Worm (Caenorhabditis elegans) whole organism, L2 larva: ENCODE data around the gene Y38F2AR.12.

Experiments
- C34F6.9 ChIP-seq: fragments of 150-350 bp; optimal IDR thresholded peaks from 2 replicates; lab custom pipeline; 2014; ENCODE audit warnings: missing biosample characterization, missing genetic modification characterization
- F13H6.1 ChIP-seq: sonication (generic microtip); optimal IDR thresholded peaks from 2 replicates; lab custom pipeline; 2016; ENCODE audit warnings: missing genetic modification characterization, missing compliant biosample characterization
- R02D3.7 ChIP-seq: fragments of 150-350 bp; optimal IDR thresholded peaks from 2 replicates; lab custom pipeline; 2014; ENCODE audit warnings: missing biosample characterization, missing genetic modification characterization
- Y55F3AM.14 ChIP-seq: fragments of 200-800 bp; sonication (Bioruptor generic); optimal IDR thresholded peaks from 2 replicates; lab custom pipeline; 2018; ENCODE audit warnings: mild to moderate bottlenecking, missing genetic modification characterization, missing compliant biosample characterization
- aly-2 ChIP-seq: fragments of 150-350 bp; optimal IDR thresholded peaks from 2 replicates; lab custom pipeline; 2014; ENCODE audit warnings: missing biosample characterization, missing genetic modification characterization
- ama-1 ChIP-seq: fragments of 150-350 bp; optimal IDR thresholded peaks from 2 replicates; lab custom pipeline; 2018; ENCODE audit warnings: inconsistent platforms
- blmp-1 ChIP-seq: sonication (generic microtip); optimal IDR thresholded peaks from 2 replicates; lab custom pipeline; 2017; ENCODE audit warnings: missing genetic modification characterization, mild to moderate bottlenecking, missing compliant biosample characterization, antibody characterized with exemption, moderate library complexity; ENCODE audit not compliant: insufficient read depth
- ceh-82 ChIP-seq: fragments of 150-350 bp; optimal IDR thresholded peaks from 2 replicates; lab custom pipeline; 2014; ENCODE audit warnings: missing biosample characterization, missing genetic modification characterization
- crh-2 ChIP-seq: sonication (generic microtip); optimal IDR thresholded peaks from 2 replicates; lab custom pipeline; 2017; ENCODE audit warnings: missing biosample characterization, missing genetic modification characterization
- dmd-4 ChIP-seq: sonication (generic microtip); optimal IDR thresholded peaks from 2 replicates; lab custom pipeline; 2017; ENCODE audit warnings: missing biosample characterization, missing genetic modification characterization
- elt-1 ChIP-seq: fragments of 150-350 bp; optimal IDR thresholded peaks from 2 replicates; lab custom pipeline; 2014; ENCODE audit warnings: missing biosample characterization, missing genetic modification characterization
- elt-3 ChIP-seq: sonication (generic microtip); optimal IDR thresholded peaks from 2 replicates; lab custom pipeline; 2017; ENCODE audit warnings: missing biosample characterization, missing genetic modification characterization
- fos-1 ChIP-seq: fragments of 150-350 bp; optimal IDR thresholded peaks from 2 replicates; lab custom pipeline; 2014; ENCODE audit warnings: missing biosample characterization, missing genetic modification characterization
- lin-11 ChIP-seq: fragments of 150-350 bp; sonication (generic microtip); optimal IDR thresholded peaks from 2 replicates; lab custom pipeline; 2014; ENCODE audit warnings: missing biosample characterization, missing genetic modification characterization, inconsistent platforms, mixed read lengths
- lin-13 ChIP-seq: fragments of 150-350 bp; optimal IDR thresholded peaks from 2 replicates; lab custom pipeline; 2014; ENCODE audit warnings: missing biosample characterization, missing genetic modification reagents, missing genetic modification characterization
- lin-39 ChIP-seq: fragments of 150-350 bp; optimal IDR thresholded peaks from 2 replicates; lab custom pipeline; 2014; ENCODE audit warnings: missing biosample characterization, missing genetic modification reagents, missing genetic modification characterization
- lsy-2 ChIP-seq, 2 experiments: fragments of 150-350 bp in 1 of 2; sonication (generic microtip) in 1 of 2; optimal IDR thresholded peaks; 2 replicates each; lab custom pipeline; 2014 to 2017; ENCODE audit warnings: missing biosample characterization in 2 of 2, missing genetic modification characterization in 2 of 2
- mbf-1 ChIP-seq: sonication (generic microtip); optimal IDR thresholded peaks from 2 replicates; lab custom pipeline; 2017; ENCODE audit warnings: missing biosample characterization, missing genetic modification characterization
- mdl-1 ChIP-seq, 2 experiments: fragments of 150-350 bp in 1 of 2; sonication (generic microtip) in 1 of 2; optimal IDR thresholded peaks; 2 replicates each; lab custom pipeline; 2017; ENCODE audit warnings: missing biosample characterization in 2 of 2, missing genetic modification characterization in 2 of 2
- nhr-10 ChIP-seq: sonication (generic microtip); optimal IDR thresholded peaks from 2 replicates; lab custom pipeline; 2017; ENCODE audit warnings: missing biosample characterization, missing genetic modification characterization
- nhr-12 ChIP-seq: fragments of 150-350 bp; optimal IDR thresholded peaks from 2 replicates; lab custom pipeline; 2014; ENCODE audit warnings: missing biosample characterization, missing genetic modification characterization
- nhr-129 ChIP-seq: fragments of 150-350 bp; optimal IDR thresholded peaks from 2 replicates; lab custom pipeline; 2014; ENCODE audit warnings: missing biosample characterization, missing genetic modification characterization
- nhr-23 ChIP-seq: fragments of 150-350 bp; optimal IDR thresholded peaks from 2 replicates; lab custom pipeline; 2014; ENCODE audit warnings: missing biosample characterization, missing genetic modification reagents, missing genetic modification characterization
- nhr-237 ChIP-seq: fragments of 150-350 bp; optimal IDR thresholded peaks from 2 replicates; lab custom pipeline; 2014; ENCODE audit warnings: missing biosample characterization, missing genetic modification characterization
- nhr-25 ChIP-seq: fragments of 150-350 bp; sonication (generic microtip); optimal IDR thresholded peaks from 3 replicates; lab custom pipeline; 2014; ENCODE audit warnings: missing biosample characterization, missing genetic modification characterization
- nhr-6 ChIP-seq: fragments of 150-350 bp; optimal IDR thresholded peaks from 2 replicates; lab custom pipeline; 2014; ENCODE audit warnings: missing biosample characterization, missing genetic modification characterization
- nhr-77 ChIP-seq: fragments of 150-350 bp; optimal IDR thresholded peaks from 2 replicates; lab custom pipeline; 2014; ENCODE audit warnings: missing biosample characterization, missing genetic modification characterization
- peb-1 ChIP-seq: fragments of 150-350 bp; optimal IDR thresholded peaks from 2 replicates; lab custom pipeline; 2014; ENCODE audit warnings: missing biosample characterization, missing genetic modification characterization
- sem-4 ChIP-seq: fragments of 150-350 bp; optimal IDR thresholded peaks from 2 replicates; lab custom pipeline; 2014; ENCODE audit warnings: missing biosample characterization, missing genetic modification reagents, missing genetic modification characterization
- skn-1 ChIP-seq: sonication (generic microtip); optimal IDR thresholded peaks from 2 replicates; lab custom pipeline; 2017; ENCODE audit warnings: missing biosample characterization, missing genetic modification characterization
- sma-3 ChIP-seq: sonication (generic microtip); optimal IDR thresholded peaks from 2 replicates; lab custom pipeline; 2016; ENCODE audit warnings: missing genetic modification reagents, missing genetic modification characterization, missing compliant biosample characterization
- sma-9 ChIP-seq, 2 experiments: fragments of 150-350 bp in 1 of 2; sonication (generic microtip) in 1 of 2; optimal IDR thresholded peaks; 2 replicates each; lab custom pipeline; 2014 to 2016; ENCODE audit warnings: missing genetic modification characterization in 2 of 2, mild to moderate bottlenecking in 1 of 2, missing biosample characterization in 1 of 2, missing compliant biosample characterization in 1 of 2, missing genetic modification reagents in 1 of 2, moderate library complexity in 1 of 2
- snpc-4 ChIP-seq: fragments of 150-350 bp; optimal IDR thresholded peaks from 2 replicates; lab custom pipeline; 2014; ENCODE audit warnings: missing biosample characterization, missing genetic modification characterization
- unc-39 ChIP-seq: fragments of 150-350 bp; optimal IDR thresholded peaks from 2 replicates; lab custom pipeline; 2014; ENCODE audit warnings: missing biosample characterization, missing genetic modification characterization
- unc-55 ChIP-seq: fragments of 150-350 bp; sonication (generic microtip); optimal IDR thresholded peaks from 3 replicates; lab custom pipeline; 2014; ENCODE audit warnings: missing biosample characterization, missing genetic modification reagents, missing genetic modification characterization
- unc-62 ChIP-seq: fragments of 150-350 bp; optimal IDR thresholded peaks from 2 replicates; lab custom pipeline; 2014; ENCODE audit warnings: missing biosample characterization, missing genetic modification reagents, missing genetic modification characterization
- zag-1 ChIP-seq: fragments of 150-350 bp; optimal IDR thresholded peaks from 2 replicates; lab custom pipeline; 2014; ENCODE audit warnings: missing biosample characterization, missing genetic modification characterization
- ztf-1 ChIP-seq: fragments of 200-800 bp; sonication (Bioruptor generic); conservative IDR thresholded peaks from 2 replicates; pipeline ENCODE4 v1.3.6; 2022; ENCODE audit warnings: missing genetic modification characterization, missing compliant biosample characterization
- ztf-11 ChIP-seq: sonication (generic microtip); optimal IDR thresholded peaks from 2 replicates; lab custom pipeline; 2017; ENCODE audit warnings: missing biosample characterization, missing genetic modification characterization
- ztf-4 ChIP-seq: fragments of 150-350 bp; optimal IDR thresholded peaks from 2 replicates; lab custom pipeline; 2014; ENCODE audit warnings: missing biosample characterization, missing genetic modification characterization

The Y38F2AR.12 gene

DNA sequence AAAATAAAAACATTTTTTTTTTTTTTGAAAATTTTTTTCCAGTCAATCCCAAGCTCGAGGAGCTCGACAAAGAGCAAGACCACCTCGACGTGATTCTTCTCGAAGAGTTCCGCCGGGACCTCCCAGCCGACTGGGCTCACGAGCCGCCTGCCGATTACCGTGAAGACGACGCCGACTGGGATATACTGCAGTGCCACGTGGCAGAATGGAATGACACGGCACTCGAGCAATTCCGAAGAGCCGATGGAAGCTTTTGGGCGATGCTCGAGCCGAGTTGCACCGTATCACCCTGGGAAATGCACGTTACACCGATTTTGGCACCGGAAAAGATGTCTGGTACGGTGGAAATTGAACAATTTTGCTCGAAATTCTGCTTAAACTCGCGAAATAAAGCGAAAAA is 19.2 kb downstream of the Y38F2AR.12 start:
- no peak for TF ChIP-seq ztf-1 (GFP tag; lab: Robert Waterston, UW)
- TF ChIP-seq F13H6.1 (tag; lab: Kevin White, UChicago): no peak
- TF ChIP-seq mdl-1 (tag; optimal IDR thresholded peaks at IDR 0.05; lab: Kevin White, UChicago): no peak
- no peak for TF ChIP-seq crh-2 (tag; lab: Kevin White, UChicago)
- no peak for TF ChIP-seq R02D3.7 (tag; lab: Kevin White, UChicago)

DNA sequence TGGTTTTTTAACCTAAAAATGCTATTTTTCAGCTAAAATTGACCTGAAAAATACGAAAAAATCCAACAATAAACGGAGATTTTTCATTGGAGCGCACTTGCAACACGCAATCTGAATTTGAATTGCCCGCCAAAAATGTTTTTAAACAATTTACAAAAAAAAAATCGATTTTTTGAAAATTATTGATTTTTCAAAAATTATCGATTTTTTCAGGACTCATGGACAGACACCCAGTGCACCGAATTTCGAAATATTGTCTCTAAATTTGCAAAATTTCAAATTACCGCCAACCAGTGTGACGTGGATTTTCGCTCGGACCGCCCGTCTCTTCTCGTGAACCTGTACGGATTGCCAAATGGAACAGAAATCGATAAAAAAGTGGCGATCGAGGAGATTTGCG is 20.4 kb downstream of the Y38F2AR.12 start:
- TF ChIP-seq unc-62 (GFP tag; lab: Kevin White, UChicago) (no peak), dmd-4 (tag; lab: Kevin White, UChicago) (no peak), nhr-237 (tag; lab: Kevin White, UChicago) (no peak), peb-1 (tag; lab: Kevin White, UChicago) (no peak), nhr-6 (tag; lab: Kevin White, UChicago) (no peak), lsy-2 (tag; optimal IDR thresholded peaks at IDR 0.05; lab: Kevin White, UChicago) (no peak), R02D3.7 (tag; lab: Kevin White, UChicago) (no peak), crh-2 (tag; lab: Kevin White, UChicago) (no peak), nhr-77 (tag; lab: Kevin White, UChicago) (no peak), blmp-1 (tag; lab: Kevin White, UChicago) (no peak), fos-1 (tag; lab: Kevin White, UChicago) (no peak), C34F6.9 (tag; lab: Kevin White, UChicago) (no peak), sem-4 (tag; lab: Kevin White, UChicago) (no peak), lin-39 (tag; lab: Kevin White, UChicago) (no peak), elt-3 (tag; lab: Kevin White, UChicago) (no peak), ztf-11 (tag; lab: Kevin White, UChicago) (no peak), nhr-10 (tag; lab: Kevin White, UChicago) (no peak), sma-3 (GFP tag; lab: Kevin White, UChicago) (no peak), ama-1 (lab: Kevin White, UChicago) (no peak)
- TF ChIP-seq, all 48 proteins: peak for 0

DNA sequence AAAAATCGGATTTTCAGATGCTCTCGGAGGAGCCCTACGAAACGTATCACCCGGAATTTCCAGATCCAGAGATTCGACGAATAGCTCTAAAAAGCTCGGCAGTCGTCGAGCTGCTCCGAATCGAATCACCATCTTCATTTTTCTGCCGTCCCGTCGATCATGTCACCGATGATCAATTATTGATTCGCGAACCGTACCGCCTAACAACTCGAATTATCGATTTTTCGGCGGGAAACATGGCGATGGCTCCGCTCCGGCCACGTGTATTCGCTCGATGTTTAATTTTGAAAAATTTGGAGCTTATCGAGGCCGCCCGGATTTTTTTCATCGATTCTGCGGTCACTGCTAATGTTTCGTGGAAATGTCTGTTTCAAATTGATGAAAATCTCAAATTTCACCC is 21.4 kb downstream of the Y38F2AR.12 start, which contains the start of gene eri-5:
Gene eri-5 (plus strand): TSS at position 18 of the 400 bp plus-strand sequence.
- no peak for TF ChIP-seq fos-1 (tag; lab: Kevin White, UChicago)
- no peak for TF ChIP-seq lin-11
- no peak for TF ChIP-seq lin-39 (tag; lab: Kevin White, UChicago)
- TF ChIP-seq nhr-6 (tag; lab: Kevin White, UChicago): no peak
- no peak for TF ChIP-seq ceh-82 (tag; lab: Kevin White, UChicago)
- no peak for TF ChIP-seq unc-39 (tag; lab: Kevin White, UChicago)
- no peak for TF ChIP-seq Y55F3AM.14 (GFP tag; lab: Kevin White, UChicago)
- TF ChIP-seq sma-3 (GFP tag; lab: Kevin White, UChicago): no peak
- no peak for TF ChIP-seq crh-2 (tag; lab: Kevin White, UChicago)
- no peak for TF ChIP-seq blmp-1 (tag; lab: Kevin White, UChicago)
- no peak for TF ChIP-seq lsy-2 (tag; optimal IDR thresholded peaks at IDR 0.05; lab: Kevin White, UChicago)
- TF ChIP-seq mbf-1: no peak
- no peak for TF ChIP-seq sma-9 (GFP tag; optimal IDR thresholded peaks at IDR 0.05; lab: Kevin White, UChicago)
- no peak for TF ChIP-seq sma-9 (tag; optimal IDR thresholded peaks at IDR 0.05; lab: Kevin White, UChicago)
- TF ChIP-seq nhr-10 (tag; lab: Kevin White, UChicago): no peak
- TF ChIP-seq ztf-11 (tag; lab: Kevin White, UChicago): no peak
- TF ChIP-seq nhr-12 (tag; lab: Kevin White, UChicago): no peak
- no peak for TF ChIP-seq unc-55 (GFP tag; lab: Kevin White, UChicago)
- TF ChIP-seq nhr-129 (tag; lab: Kevin White, UChicago): no peak
- TF ChIP-seq ama-1 (lab: Kevin White, UChicago): no peak
- no peak for TF ChIP-seq skn-1

DNA sequence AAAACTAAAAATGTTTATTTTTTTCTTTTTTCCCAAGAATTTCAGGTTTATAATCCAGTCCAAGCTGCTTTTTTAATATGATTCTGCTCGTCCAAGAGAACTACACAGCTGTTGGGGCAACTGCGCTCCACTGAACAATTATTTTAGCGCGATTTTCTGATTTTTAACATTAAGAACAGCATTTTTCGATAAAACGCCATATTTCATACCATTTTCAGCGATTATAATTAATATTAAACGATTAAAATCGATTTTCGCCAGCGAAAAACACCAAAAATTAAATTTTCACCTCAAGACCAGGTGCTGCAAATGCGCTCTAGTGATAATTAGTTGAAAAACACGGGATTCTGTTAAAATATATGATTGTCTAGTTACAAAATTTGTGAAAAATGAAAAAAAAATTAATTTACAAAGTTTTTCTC is 22.0 kb downstream of the Y38F2AR.12 start:
- TF ChIP-seq sma-3 (GFP tag; lab: Kevin White, UChicago) (peak; percentile 65), unc-55 (GFP tag; lab: Kevin White, UChicago) (peak; percentile 33), ceh-82 (tag; lab: Kevin White, UChicago) (no peak), nhr-77 (tag; lab: Kevin White, UChicago) (no peak), Y55F3AM.14 (GFP tag; lab: Kevin White, UChicago) (peak; percentile 43), nhr-129 (tag; lab: Kevin White, UChicago) (peak; percentile 4), lsy-2 (tag; optimal IDR thresholded peaks at IDR 0.05; lab: Kevin White, UChicago) (peak; percentile 9 to 61), nhr-25 (peak; percentile 35), zag-1 (no peak), ztf-11 (tag; lab: Kevin White, UChicago) (no peak), ztf-1 (GFP tag; lab: Robert Waterston, UW) (no peak), mbf-1 (no peak), C34F6.9 (tag; lab: Kevin White, UChicago) (no peak), ztf-4 (tag; lab: Kevin White, UChicago) (peak; percentile 40), aly-2 (tag; lab: Kevin White, UChicago) (no peak), elt-1 (tag; lab: Kevin White, UChicago) (no peak), sma-9 (GFP tag; optimal IDR thresholded peaks at IDR 0.05; lab: Kevin White, UChicago) (no peak), sma-9 (tag; optimal IDR thresholded peaks at IDR 0.05; lab: Kevin White, UChicago) (no peak), lin-11 (no peak), nhr-237 (tag; lab: Kevin White, UChicago) (no peak), F13H6.1 (tag; lab: Kevin White, UChicago) (no peak), unc-62 (GFP tag; lab: Kevin White, UChicago) (no peak), sem-4 (tag; lab: Kevin White, UChicago) (peak; percentile 63), nhr-23 (tag; lab: Kevin White, UChicago) (no peak), dmd-4 (tag; lab: Kevin White, UChicago) (no peak), snpc-4 (tag; lab: Kevin White, UChicago) (no peak), peb-1 (tag; lab: Kevin White, UChicago) (no peak), R02D3.7 (tag; lab: Kevin White, UChicago) (no peak), lin-39 (tag; lab: Kevin White, UChicago) (no peak), nhr-12 (tag; lab: Kevin White, UChicago) (no peak), nhr-6 (tag; lab: Kevin White, UChicago) (no peak), lin-13 (GFP tag; lab: Kevin White, UChicago) (peak; percentile 35)
